Worm (Caenorhabditis elegans) whole organism, late embryonic: ENCODE measurements around the gene C06A8.8.

Experiments
- C08G9.2 ChIP-seq: sonication (generic microtip); optimal IDR thresholded peaks from 2 replicates; lab custom pipeline; 2016; ENCODE audit warnings: mild to moderate bottlenecking, missing genetic modification characterization, moderate library complexity, missing compliant biosample characterization
- ceh-2 ChIP-seq: sonication (generic microtip); optimal IDR thresholded peaks from 2 replicates; lab custom pipeline; 2016; ENCODE audit warnings: missing genotype, missing genetic modification characterization, missing compliant biosample characterization
- dve-1 ChIP-seq: sonication (generic microtip); optimal IDR thresholded peaks from 2 replicates; lab custom pipeline; 2017; ENCODE audit warnings: antibody characterized with exemption, mild to moderate bottlenecking, missing genetic modification characterization, missing compliant biosample characterization
- pha-4 ChIP-seq: fragments of 150-350 bp; optimal IDR thresholded peaks from 2 replicates; lab custom pipeline; 2018; ENCODE audit warnings: missing biosample characterization, missing genetic modification reagents, missing genetic modification characterization
- ttx-3 ChIP-seq: sonication (generic microtip); optimal IDR thresholded peaks from 2 replicates; lab custom pipeline; 2016; ENCODE audit warnings: missing genetic modification reagents, missing genetic modification characterization, missing compliant biosample characterization
- unc-55 ChIP-seq: sonication (generic microtip); optimal IDR thresholded peaks from 2 replicates; lab custom pipeline; 2017; ENCODE audit warnings: missing biosample characterization, missing genetic modification reagents, missing genetic modification characterization

DNA sequence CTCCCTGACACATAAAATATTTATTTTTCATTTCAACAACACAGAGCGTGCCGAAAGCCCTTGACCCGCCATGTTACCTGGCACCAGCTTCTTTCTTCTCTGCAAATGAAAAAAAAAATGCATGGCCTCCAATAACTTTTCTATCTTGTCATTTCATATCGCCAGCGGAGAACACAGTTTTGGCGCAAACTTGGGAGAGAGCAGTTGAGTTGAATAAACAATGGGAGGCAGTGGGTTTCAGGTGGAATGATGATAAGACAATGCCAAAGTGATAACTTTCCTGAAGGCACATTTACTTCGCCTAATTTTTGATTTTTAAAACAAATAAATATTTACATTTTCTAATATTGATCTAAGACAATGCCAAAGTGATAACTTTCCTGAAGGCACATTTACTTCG, 29.4 kb upstream of the C06A8.8 start:
- TF ChIP-seq dve-1 (tag; lab: Kevin White, UChicago) (no peak), ceh-2 (tag; lab: Kevin White, UChicago) (no peak), C08G9.2 (no peak), pha-4 (no peak), ttx-3 (no peak), unc-55 (GFP tag; lab: Kevin White, UChicago) (no peak)
